Fruit fly (Drosophila melanogaster): ENCODE data around the gene Ets21C.

Gene Ets21C

dm6 chr2L:544444-545179 lies 8.1 kb downstream of the Ets21C start, which contains the start of the genes Spp and nAChRbeta3 (continued):
- no peak for TF ChIP-seq CG15479 (GFP tag; optimal IDR thresholded peaks at IDR 0.05)
- TF ChIP-seq NFAT (GFP tag; IDR thresholded peaks at IDR 0.05), result no peak
- no peak for TF ChIP-seq CG1832 (GFP tag; optimal IDR thresholded peaks at IDR 0.05)
- no peak for TF ChIP-seq Hand (GFP tag; optimal IDR thresholded peaks at IDR 0.05)
- no peak for TF ChIP-seq Six4 (GFP tag; optimal IDR thresholded peaks at IDR 0.05)
- TF ChIP-seq Dll (GFP tag; IDR thresholded peaks at IDR 0.05; ENCODE audit: partially characterized antibody), result peak; percentile 72
- no peak for TF ChIP-seq TFAM (GFP tag; optimal IDR thresholded peaks at IDR 0.05)
- no peak for TF ChIP-seq gce (GFP tag; IDR thresholded peaks at IDR 0.05)
- no peak for TF ChIP-seq CG10147 (GFP tag; optimal IDR thresholded peaks at IDR 0.05)
- no peak for TF ChIP-seq CG9876 (GFP tag; optimal IDR thresholded peaks at IDR 0.05)
- no peak for TF ChIP-seq Neu2 (GFP tag; optimal IDR thresholded peaks at IDR 0.05; ENCODE audit: borderline replicate concordance)
- no peak for TF ChIP-seq CG16779 (GFP tag; IDR thresholded peaks at IDR 0.05)
- peak; percentile 22; the same call in 1 of the 2 replicates for TF ChIP-seq inv (GFP tag; IDR thresholded peaks at IDR 0.05; ENCODE audit: partially characterized antibody)
- no peak for TF ChIP-seq CG9215 (GFP tag; IDR thresholded peaks at IDR 0.05)
- TF ChIP-seq Trl (optimal IDR thresholded peaks at IDR 0.05), result no peak
- no peak for TF ChIP-seq Trl (GFP tag; optimal IDR thresholded peaks at IDR 0.05)
- no peak for TF ChIP-seq Sox102F (GFP tag; optimal IDR thresholded peaks at IDR 0.05)
- no peak for TF ChIP-seq CG18262 (tag; optimal IDR thresholded peaks at IDR 0.05)
- no peak for TF ChIP-seq Hsf (GFP tag; optimal IDR thresholded peaks at IDR 0.05)
- no peak for TF ChIP-seq bsh (GFP tag; optimal IDR thresholded peaks at IDR 0.05)
- TF ChIP-seq zfh1 (GFP tag; IDR thresholded peaks at IDR 0.05), result no peak
- peak; percentile 13; the same call in 1 of the 3 replicates for TF ChIP-seq row (GFP tag; IDR thresholded peaks at IDR 0.05)
- peak; percentile 74 for TF ChIP-seq E2f2 (GFP tag; IDR thresholded peaks at IDR 0.05)
- TF ChIP-seq CG1792 (GFP tag; optimal IDR thresholded peaks at IDR 0.05), result no peak
- TF ChIP-seq Ravus (GFP tag; IDR thresholded peaks at IDR 0.05), result no peak
- TF ChIP-seq jumu (GFP tag; optimal IDR thresholded peaks at IDR 0.05), result no peak
- TF ChIP-seq CG11696 (GFP tag; IDR thresholded peaks at IDR 0.05), result no peak
- no peak for TF ChIP-seq CG10321 (GFP tag; IDR thresholded peaks at IDR 0.05)
- TF ChIP-seq Xbp1 (GFP tag; optimal IDR thresholded peaks at IDR 0.05), result peak; percentile 81
- TF ChIP-seq zen2 (GFP tag; IDR thresholded peaks at IDR 0.05; ENCODE audit: partially characterized antibody), result peak; percentile 40; the same call in 2 of the 3 replicates
- TF ChIP-seq ewg (GFP tag; optimal IDR thresholded peaks at IDR 0.05), result no peak
- TF ChIP-seq CG10274 (GFP tag; optimal IDR thresholded peaks at IDR 0.05), result no peak
- TF ChIP-seq stwl (tag; optimal IDR thresholded peaks at IDR 0.05), result peak; percentile 29
- TF ChIP-seq ash1 (GFP tag; optimal IDR thresholded peaks at IDR 0.05), result no peak
- no peak for TF ChIP-seq CG1602 (GFP tag; optimal IDR thresholded peaks at IDR 0.05)
- TF ChIP-seq HLHmδ (GFP tag; optimal IDR thresholded peaks at IDR 0.05), result no peak
- TF ChIP-seq Bdp1 (GFP tag; optimal IDR thresholded peaks at IDR 0.05), result no peak
- TF ChIP-seq CG1647 (GFP tag; optimal IDR thresholded peaks at IDR 0.05), result no peak
- no peak for TF ChIP-seq H15 (GFP tag; IDR thresholded peaks at IDR 0.05)
- TF ChIP-seq peb (GFP tag; IDR thresholded peaks at IDR 0.05), result no peak
- TF ChIP-seq Dref (GFP tag; IDR thresholded peaks at IDR 0.05), result peak; percentile 77
- peak; percentile 62 for TF ChIP-seq MBD-R2 (GFP tag; IDR thresholded peaks at IDR 0.05)
- 0 out of 2 replicates have a peak, but pooled peaks have one; percentile 14 for TF ChIP-seq CG2129 (GFP tag; IDR thresholded peaks at IDR 0.05; ENCODE audit: partially characterized antibody)
- TF ChIP-seq Sry-β (GFP tag; optimal IDR thresholded peaks at IDR 0.05), result no peak
- TF ChIP-seq CG1603 (tag; optimal IDR thresholded peaks at IDR 0.05), result peak; percentile 74
- no peak for TF ChIP-seq CG11093 (GFP tag; IDR thresholded peaks at IDR 0.05)
- no peak for TF ChIP-seq ro (GFP tag; IDR thresholded peaks at IDR 0.05)
- no peak for TF ChIP-seq CG15269 (tag; optimal IDR thresholded peaks at IDR 0.05)
- no peak for TF ChIP-seq E2f1 (GFP tag; IDR thresholded peaks at IDR 0.05)
- TF ChIP-seq cwo (GFP tag; optimal IDR thresholded peaks at IDR 0.05), result no peak

Measured in whole organism, embryonic.